Worm (Caenorhabditis elegans): ENCODE measurements around the gene swip-10.

Gene swip-10

ce11 chrX:2094094-2094493 is 24.0 kb downstream of the swip-10 start:
- TF ChIP-seq ceh-58 (GFP tag; IDR thresholded peaks at IDR 0.05) (no peak), Y53F4B.3 (GFP tag; IDR thresholded peaks at IDR 0.05) (no peak), rec-8 (tag; optimal IDR thresholded peaks at IDR 0.05) (no peak), nhr-27 (tag; optimal IDR thresholded peaks at IDR 0.05) (no peak), D2030.7 (GFP tag; IDR thresholded peaks at IDR 0.05) (no peak), F49E8.2 (tag; optimal IDR thresholded peaks at IDR 0.05; ENCODE audit: insufficient read depth) (no peak), atf-7 (tag; optimal IDR thresholded peaks at IDR 0.05) (no peak), lin-54 (GFP tag; optimal IDR thresholded peaks at IDR 0.05) (no peak), ceh-91 (GFP tag; IDR thresholded peaks at IDR 0.05) (no peak), egrh-3 (GFP tag; IDR thresholded peaks at IDR 0.05) (peak; percentile 31; the same call in 1 of the 2 replicates), F55B11.4 (tag; optimal IDR thresholded peaks at IDR 0.05; ENCODE audit: borderline replicate concordance, insufficient read depth) (no peak), repo-1 (tag; optimal IDR thresholded peaks at IDR 0.05) (no peak), T07F8.4 (tag; optimal IDR thresholded peaks at IDR 0.05) (no peak), gei-17 (GFP tag; optimal IDR thresholded peaks at IDR 0.05) (no peak), zfh-2 (GFP tag; conservative IDR thresholded peaks at IDR 0.05) (0 out of 2 replicates have a peak, but pooled peaks have one; percentile 21)

- no peak for TF ChIP-seq F33H1.4 (GFP tag; IDR thresholded peaks at IDR 0.05)
- no peak for TF ChIP-seq lsy-27 (tag; optimal IDR thresholded peaks at IDR 0.05; ENCODE audit: borderline replicate concordance, insufficient read depth)
- no peak for TF ChIP-seq hmg-20 (GFP tag; IDR thresholded peaks at IDR 0.05)
- no peak for TF ChIP-seq ztf-26 (tag; optimal IDR thresholded peaks at IDR 0.05)
- TF ChIP-seq ceh-58 (GFP tag; IDR thresholded peaks at IDR 0.05) = no peak
- TF ChIP-seq F49E8.2 (tag; optimal IDR thresholded peaks at IDR 0.05; ENCODE audit: insufficient read depth) = no peak
- TF ChIP-seq zim-3 (tag; optimal IDR thresholded peaks at IDR 0.05) = no peak
- no peak for TF ChIP-seq cebp-1 (GFP tag; IDR thresholded peaks at IDR 0.05)
- no peak for TF ChIP-seq cebp-1 (tag; optimal IDR thresholded peaks at IDR 0.05)
- no peak for TF ChIP-seq somi-1 (GFP tag; optimal IDR thresholded peaks at IDR 0.05)
- TF ChIP-seq F39B2.1 (GFP tag; IDR thresholded peaks at IDR 0.05) = no peak
- TF ChIP-seq tbx-9 (tag; optimal IDR thresholded peaks at IDR 0.05; ENCODE audit: borderline replicate concordance) = no peak
- no peak for TF ChIP-seq atf-7 (tag; optimal IDR thresholded peaks at IDR 0.05)
- no peak for TF ChIP-seq T26A5.8 (tag; optimal IDR thresholded peaks at IDR 0.05)
Observed at ce11 chrX:2093169-2093568, 24.9 kb downstream of the swip-10 start, which contains the start of gene col-164. Gene col-164 (plus strand): TSS chrX:2093469.

- no peak for TF ChIP-seq ceh-100 (GFP tag; IDR thresholded peaks at IDR 0.05)
- no peak for TF ChIP-seq hlh-26 (GFP tag; conservative IDR thresholded peaks at IDR 0.05)
- TF ChIP-seq nhr-80 (tag; optimal IDR thresholded peaks at IDR 0.05) = peak; percentile 64
- TF ChIP-seq dox-1 (GFP tag; IDR thresholded peaks at IDR 0.05) = no peak
- no peak for TF ChIP-seq repo-1 (tag; optimal IDR thresholded peaks at IDR 0.05)
- no peak for TF ChIP-seq egl-18 (GFP tag; IDR thresholded peaks at IDR 0.05)
- no peak for TF ChIP-seq aptf-2 (GFP tag; conservative IDR thresholded peaks at IDR 0.05)
- no peak for TF ChIP-seq K12H6.12 (tag; optimal IDR thresholded peaks at IDR 0.05)
- TF ChIP-seq B0336.3 (GFP tag; IDR thresholded peaks at IDR 0.05) = peak; percentile 24; the same call in 1 of the 2 replicates
- no peak for TF ChIP-seq ztf-28 (GFP tag; IDR thresholded peaks at IDR 0.05)
- TF ChIP-seq lag-1 (GFP tag; IDR thresholded peaks at IDR 0.05) = no peak
- no peak for TF ChIP-seq Y53G8AR.9 (GFP tag; conservative IDR thresholded peaks at IDR 0.05)
- peak; percentile 3 for TF ChIP-seq unc-62 (GFP tag; optimal IDR thresholded peaks at IDR 0.05)
- peak; percentile 42 for TF ChIP-seq attf-5 (GFP tag; optimal IDR thresholded peaks at IDR 0.05)
- no peak for TF ChIP-seq rec-8 (tag; optimal IDR thresholded peaks at IDR 0.05)
- no peak for TF ChIP-seq T07F8.4 (tag; optimal IDR thresholded peaks at IDR 0.05)
- TF ChIP-seq ztf-3 (GFP tag; optimal IDR thresholded peaks at IDR 0.05) = no peak
- TF ChIP-seq xnd-1 (tag; optimal IDR thresholded peaks at IDR 0.05) = no peak
- no peak for TF ChIP-seq Y79H2A.3 (GFP tag; conservative IDR thresholded peaks at IDR 0.05)
- TF ChIP-seq lin-35 (GFP tag; optimal IDR thresholded peaks at IDR 0.05) = no peak
- no peak for TF ChIP-seq F23B12.7 (tag; optimal IDR thresholded peaks at IDR 0.05; ENCODE audit: insufficient read depth)
- TF ChIP-seq snpc-3.4 (tag; optimal IDR thresholded peaks at IDR 0.05) = no peak
- no peak for TF ChIP-seq ztf-22 (GFP tag; optimal IDR thresholded peaks at IDR 0.05)
Observed at ce11 chrX:2090493-2090892, 27.6 kb downstream of the swip-10 start.
